Worm (Caenorhabditis elegans): Measurements from ENCODE around the gene ric-3.

- no peak for TF ChIP-seq dve-1 (tag; optimal IDR thresholded peaks at IDR 0.05)
- no peak for TF ChIP-seq unc-55 (GFP tag; optimal IDR thresholded peaks at IDR 0.05)
- TF ChIP-seq eyg-1 (tag; optimal IDR thresholded peaks at IDR 0.05): no peak
- TF ChIP-seq tbx-7 (tag; optimal IDR thresholded peaks at IDR 0.05): no peak
Measured at ce11 chrIV:7782292-7782691, 35.8 kb upstream of the ric-3 start, which contains the start of gene sec-10.
